Worm (Caenorhabditis elegans) whole organism, L4/young adult: ENCODE results near the gene heh-1.

Experiments
- W03F9.2 ChIP-seq: fragments of 150-350 bp; optimal IDR thresholded peaks from 2 replicates; lab custom pipeline; 2014; ENCODE audit warnings: missing biosample characterization, missing genetic modification characterization
- dao-5 ChIP-seq: sonication (generic microtip); optimal IDR thresholded peaks from 2 replicates; lab custom pipeline; 2016; ENCODE audit warnings: missing genotype, missing genetic modification characterization, moderate library complexity, missing compliant biosample characterization
- him-1 ChIP-seq: sonication (generic microtip); optimal IDR thresholded peaks from 2 replicates; lab custom pipeline; 2016; ENCODE audit warnings: missing genotype, missing genetic modification reagents, missing genetic modification characterization, missing compliant biosample characterization

ce11 chrIII:3248307-3249037 is 49.2 kb upstream of the heh-1 start, which contains the start of gene nduf-9:
- TF ChIP-seq him-1 (tag; lab: Kevin White, UChicago) (no peak), dao-5 (tag; lab: Kevin White, UChicago) (no peak), W03F9.2 (tag; lab: Kevin White, UChicago) (peak; percentile 39)
